Fruit fly (Drosophila melanogaster) whole organism, embryonic: Measurements from ENCODE around the gene svr.
A peak's percentile ranks its signal among the peaks of the same experiment; 100 is the strongest.

Experiments
- Bteb2 ChIP-seq: fragments of 200-800 bp; sonication (Bioruptor generic); optimal IDR thresholded peaks from 2 replicates; lab custom pipeline; 2016; ENCODE audit warnings: missing biosample characterization, missing genetic modification characterization
- CG10366 ChIP-seq: fragments of 200-800 bp; sonication (Bioruptor generic); IDR thresholded peaks from 2 replicates; pipeline ENCODE4 v1.3.6; 2022; ENCODE audit warnings: missing biosample characterization, missing genetic modification characterization
- CG10543 ChIP-seq: fragments of 200-800 bp; sonication (Bioruptor generic); optimal IDR thresholded peaks from 3 replicates; lab custom pipeline; 2017; ENCODE audit warnings: missing biosample characterization, mild to moderate bottlenecking, missing genetic modification characterization, moderate library complexity
- CG11504 ChIP-seq: fragments of 200-800 bp; sonication (Bioruptor generic); optimal IDR thresholded peaks from 3 replicates; lab custom pipeline; 2019; ENCODE audit warnings: missing biosample characterization, mild to moderate bottlenecking, missing genetic modification characterization, moderate library complexity
- CG12071 ChIP-seq: fragments of 200-800 bp; sonication (Bioruptor generic); optimal IDR thresholded peaks from 3 replicates; lab custom pipeline; 2018; ENCODE audit warnings: missing biosample characterization, mild to moderate bottlenecking, missing genetic modification characterization
- CG12104 ChIP-seq: fragments of 200-800 bp; sonication (Bioruptor generic); optimal IDR thresholded peaks from 3 replicates; lab custom pipeline; 2016; ENCODE audit warnings: missing biosample characterization, missing genetic modification characterization
- CG12236 ChIP-seq: fragments of 200-800 bp; sonication (Bioruptor generic); optimal IDR thresholded peaks from 2 replicates; lab custom pipeline; 2016; ENCODE audit warnings: missing biosample characterization, missing genetic modification characterization
- CG14710 ChIP-seq: fragments of 200-800 bp; sonication (Bioruptor generic); optimal IDR thresholded peaks from 3 replicates; lab custom pipeline; 2019; ENCODE audit warnings: missing biosample characterization, mild to moderate bottlenecking, missing genetic modification characterization, moderate library complexity
- CG15011 ChIP-seq: fragments of 200-800 bp; sonication (Bioruptor generic); optimal IDR thresholded peaks from 3 replicates; lab custom pipeline; 2018; ENCODE audit warnings: missing biosample characterization, mild to moderate bottlenecking, missing genetic modification characterization
- CG1602 ChIP-seq: fragments of 200-800 bp; sonication (Bioruptor generic); optimal IDR thresholded peaks from 3 replicates; lab custom pipeline; 2016; ENCODE audit warnings: missing biosample characterization, missing genetic modification characterization
- CG2202 ChIP-seq: fragments of 200-800 bp; sonication (Bioruptor generic); optimal IDR thresholded peaks from 2 replicates; lab custom pipeline; 2018; ENCODE audit warnings: missing biosample characterization, mild to moderate bottlenecking, missing genetic modification characterization
- CG30403 ChIP-seq: fragments of 200-800 bp; sonication (Bioruptor generic); optimal IDR thresholded peaks from 3 replicates; lab custom pipeline; 2016; ENCODE audit warnings: missing biosample characterization, missing genetic modification characterization
- CG3065 ChIP-seq: fragments of 200-800 bp; sonication (Bioruptor generic); optimal IDR thresholded peaks from 2 replicates; lab custom pipeline; 2016; ENCODE audit warnings: missing biosample characterization, missing genetic modification characterization
- CG3838 ChIP-seq: fragments of 200-800 bp; sonication (Bioruptor generic); optimal IDR thresholded peaks from 3 replicates; lab custom pipeline; 2016; ENCODE audit warnings: missing biosample characterization, missing genetic modification characterization
- CG4424 ChIP-seq: fragments of 200-800 bp; sonication (Bioruptor generic); optimal IDR thresholded peaks from 3 replicates; lab custom pipeline; 2016; ENCODE audit warnings: missing biosample characterization, missing genetic modification characterization
- CG4854 ChIP-seq: fragments of 200-800 bp; sonication (Bioruptor generic); optimal IDR thresholded peaks from 2 replicates; lab custom pipeline; 2016; ENCODE audit warnings: missing biosample characterization, missing genetic modification characterization, inconsistent platforms
- CG6175 ChIP-seq: fragments of 200-800 bp; sonication (Bioruptor generic); IDR thresholded peaks from 3 replicates; pipeline ENCODE4 v1.3.6; 2022; ENCODE audit warnings: missing biosample characterization, missing genetic modification characterization
- CG7839 ChIP-seq: fragments of 200-800 bp; sonication (Bioruptor generic); optimal IDR thresholded peaks from 3 replicates; lab custom pipeline; 2018; ENCODE audit warnings: missing biosample characterization, mild to moderate bottlenecking, missing genetic modification characterization, moderate library complexity
- CG8388 ChIP-seq: fragments of 200-800 bp; sonication (Bioruptor generic); optimal IDR thresholded peaks from 2 replicates; lab custom pipeline; 2019; ENCODE audit warnings: missing biosample characterization, mild to moderate bottlenecking, missing genetic modification characterization, moderate library complexity
- Dip2 ChIP-seq: fragments of 200-800 bp; sonication (Bioruptor generic); IDR thresholded peaks from 2 replicates; pipeline ENCODE4 v1.3.6; 2022; ENCODE audit warnings: missing biosample characterization, missing genetic modification characterization
- ERR ChIP-seq: fragments of 200-800 bp; sonication (Bioruptor generic); optimal IDR thresholded peaks from 2 replicates; lab custom pipeline; 2016; ENCODE audit warnings: missing biosample characterization, missing genetic modification characterization
- HLHmδ ChIP-seq: fragments of 200-800 bp; sonication (Bioruptor generic); optimal IDR thresholded peaks from 2 replicates; lab custom pipeline; 2018; ENCODE audit warnings: missing biosample characterization, mild to moderate bottlenecking, missing genetic modification characterization, moderate library complexity
- Hand ChIP-seq: fragments of 200-800 bp; sonication (Bioruptor generic); optimal IDR thresholded peaks from 2 replicates; lab custom pipeline; 2017; ENCODE audit warnings: mild to moderate bottlenecking, missing biosample characterization, missing genetic modification reagents, missing genetic modification characterization
- Hr39 ChIP-seq: fragments of >200 bp; optimal IDR thresholded peaks from 2 replicates; lab custom pipeline; 2017
- Lpt ChIP-seq: fragments of >200 bp; optimal IDR thresholded peaks from 2 replicates; lab custom pipeline; 2018; ENCODE audit warnings: missing biosample characterization, missing genetic modification characterization
- NFAT ChIP-seq: fragments of 200-800 bp; sonication (Bioruptor generic); IDR thresholded peaks from 2 replicates; pipeline ENCODE4 v1.3.6; 2022; ENCODE audit warnings: missing biosample characterization, missing genetic modification characterization
- NfI ChIP-seq: fragments of 200-800 bp; sonication (Bioruptor generic); optimal IDR thresholded peaks from 3 replicates; lab custom pipeline; 2018; ENCODE audit warnings: missing biosample characterization, mild to moderate bottlenecking, missing genetic modification characterization, moderate library complexity
- Oaz ChIP-seq: fragments of 200-800 bp; sonication (Bioruptor generic); IDR thresholded peaks from 2 replicates; pipeline ENCODE4 v1.3.6; 2022; ENCODE audit warnings: missing biosample characterization, missing genetic modification characterization
- Oli ChIP-seq: fragments of 200-800 bp; sonication (Bioruptor generic); optimal IDR thresholded peaks from 2 replicates; lab custom pipeline; 2018; ENCODE audit warnings: missing biosample characterization, mild to moderate bottlenecking, missing genetic modification characterization, moderate library complexity
- Scr ChIP-seq: fragments of 200-800 bp; sonication (Bioruptor generic); IDR thresholded peaks from 2 replicates; pipeline ENCODE4 v1.3.6; 2022; ENCODE audit warnings: missing biosample characterization, missing genetic modification characterization; ENCODE audit not compliant: partially characterized antibody
- Sox100B ChIP-seq: fragments of 200-800 bp; sonication (Bioruptor generic); optimal IDR thresholded peaks from 3 replicates; lab custom pipeline; 2018; ENCODE audit warnings: missing biosample characterization, mild to moderate bottlenecking, missing genetic modification characterization
- Sry-β ChIP-seq: fragments of 200-800 bp; sonication (Bioruptor generic); optimal IDR thresholded peaks from 2 replicates; lab custom pipeline; 2018; ENCODE audit warnings: missing biosample characterization, mild to moderate bottlenecking, missing genetic modification characterization, moderate library complexity
- Vsx1 ChIP-seq: fragments of 200-800 bp; sonication (Bioruptor generic); optimal IDR thresholded peaks from 2 replicates; lab custom pipeline; 2017; ENCODE audit warnings: missing biosample characterization, mild to moderate bottlenecking, missing genetic modification characterization, missing genetic modification reagents
- az2 ChIP-seq: fragments of 200-800 bp; sonication (Bioruptor generic); optimal IDR thresholded peaks from 3 replicates; lab custom pipeline; 2016; ENCODE audit warnings: missing biosample characterization, missing genetic modification characterization
- chif ChIP-seq, 2 experiments: fragments of 200-800 bp; sonication (Bioruptor generic); optimal IDR thresholded peaks; 3 replicates each; lab custom pipeline; 2016; ENCODE audit warnings: missing biosample characterization in 2 of 2, missing genetic modification characterization in 2 of 2
- cwo ChIP-seq: fragments of 200-800 bp; sonication (Bioruptor generic); optimal IDR thresholded peaks from 3 replicates; lab custom pipeline; 2017; ENCODE audit warnings: missing biosample characterization, missing genetic modification characterization, mild to moderate bottlenecking, moderate library complexity, missing genetic modification reagents
- danr ChIP-seq: fragments of 200-800 bp; sonication (Bioruptor generic); IDR thresholded peaks from 2 replicates; pipeline ENCODE4 v1.3.6; 2022; ENCODE audit warnings: missing biosample characterization, missing genetic modification characterization
- eyg ChIP-seq: fragments of 200-800 bp; sonication (Bioruptor generic); optimal IDR thresholded peaks from 3 replicates; lab custom pipeline; 2016; ENCODE audit warnings: missing biosample characterization, missing genetic modification characterization
- gro ChIP-seq: fragments of 200-800 bp; sonication (Bioruptor generic); optimal IDR thresholded peaks from 2 replicates; lab custom pipeline; 2016; ENCODE audit warnings: missing biosample characterization, missing genetic modification characterization
- ham ChIP-seq: fragments of 200-800 bp; sonication (Bioruptor generic); IDR thresholded peaks from 2 replicates; pipeline ENCODE4 v1.3.6; 2022; ENCODE audit warnings: missing biosample characterization, missing genetic modification characterization
- inv ChIP-seq: fragments of 200-800 bp; sonication (Bioruptor generic); IDR thresholded peaks from 2 replicates; pipeline ENCODE4 v1.3.6; 2022; ENCODE audit warnings: missing biosample characterization, missing genetic modification characterization; ENCODE audit not compliant: partially characterized antibody
- jigr1 ChIP-seq: fragments of 200-800 bp; sonication (Bioruptor generic); IDR thresholded peaks from 3 replicates; pipeline ENCODE4 v1.3.6; 2022; ENCODE audit warnings: missing biosample characterization, missing genetic modification characterization
- jumu ChIP-seq: fragments of 200-800 bp; sonication (Bioruptor generic); optimal IDR thresholded peaks from 3 replicates; lab custom pipeline; 2016; ENCODE audit warnings: missing biosample characterization, missing genetic modification characterization
- kni ChIP-seq: fragments of 200-800 bp; sonication (Bioruptor generic); optimal IDR thresholded peaks from 3 replicates; lab custom pipeline; 2017; ENCODE audit warnings: mild to moderate bottlenecking, missing biosample characterization, missing genetic modification reagents, missing genetic modification characterization
- lola ChIP-seq, 3 experiments: fragments of >200 bp in 2 of 3; fragments of 200-800 bp in 1 of 3; sonication (Bioruptor generic) in 1 of 3; optimal IDR thresholded peaks; 2 replicates each; lab custom pipeline; 2017 to 2019; ENCODE audit warnings: missing biosample characterization in 3 of 3, missing genetic modification characterization in 3 of 3, mild to moderate bottlenecking in 1 of 3, moderate library complexity in 1 of 3
- org-1 ChIP-seq: fragments of 200-800 bp; sonication (Bioruptor generic); optimal IDR thresholded peaks from 2 replicates; lab custom pipeline; 2017; ENCODE audit warnings: missing biosample characterization, missing genetic modification characterization
- sens-2 ChIP-seq: fragments of 200-800 bp; sonication (Bioruptor generic); IDR thresholded peaks from 2 replicates; pipeline ENCODE4 v1.3.6; 2022; ENCODE audit warnings: missing biosample characterization, missing genetic modification characterization
- sim ChIP-seq: fragments of 200-800 bp; sonication (Bioruptor generic); IDR thresholded peaks from 2 replicates; pipeline ENCODE4 v1.3.6; 2022; ENCODE audit warnings: missing biosample characterization, missing genetic modification characterization
- slp2 ChIP-seq: fragments of 200-800 bp; sonication (Bioruptor generic); optimal IDR thresholded peaks from 2 replicates; lab custom pipeline; 2016; ENCODE audit warnings: missing biosample characterization, missing genetic modification characterization
- toy ChIP-seq: fragments of 200-800 bp; sonication (Bioruptor generic); IDR thresholded peaks from 2 replicates; pipeline ENCODE4 v1.3.6; 2022; ENCODE audit warnings: missing biosample characterization, missing genetic modification characterization
- vnd ChIP-seq: fragments of 200-800 bp; sonication (Bioruptor generic); IDR thresholded peaks from 3 replicates; pipeline ENCODE4 v1.3.6; 2022; ENCODE audit warnings: missing biosample characterization, missing genetic modification characterization; ENCODE audit not compliant: partially characterized antibody
- zen ChIP-seq: fragments of 200-800 bp; sonication (Bioruptor generic); optimal IDR thresholded peaks from 3 replicates; lab custom pipeline; 2018; ENCODE audit warnings: missing biosample characterization, mild to moderate bottlenecking, missing genetic modification characterization, moderate library complexity

The svr gene

DNA sequence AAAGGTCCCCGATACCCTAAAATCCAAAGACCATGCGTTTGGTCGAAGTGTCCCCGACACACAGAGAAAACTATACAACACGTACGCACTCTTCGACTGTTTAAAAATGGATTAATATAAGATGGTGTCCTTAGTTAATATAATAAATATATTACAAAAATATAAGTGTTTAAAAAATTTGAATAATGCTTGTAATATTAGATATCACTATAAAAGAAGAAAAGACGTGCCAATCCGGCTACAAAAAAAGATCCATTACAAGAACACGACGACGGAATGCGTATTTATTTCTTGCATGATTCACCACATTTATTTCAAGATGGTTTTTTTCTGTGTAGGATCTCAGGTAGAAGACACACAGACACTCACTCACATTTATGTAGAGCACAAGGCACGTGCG, 38.4 kb upstream of the svr start (continued):
- TF ChIP-seq az2 (GFP tag; lab: Kevin White, UChicago) (no peak), slp2 (GFP tag; lab: Kevin White, UChicago) (no peak), CG10366 (GFP tag; lab: Robert Waterston, UW) (no peak), eyg (no peak), Vsx1 (GFP tag; lab: Kevin White, UChicago) (no peak), CG1602 (GFP tag; lab: Kevin White, UChicago) (no peak), sens-2 (GFP tag; lab: Robert Waterston, UW) (no peak), cwo (GFP tag; lab: Kevin White, UChicago) (no peak), CG14710 (tag; lab: Kevin White, UChicago) (peak; percentile 74), kni (GFP tag; lab: Kevin White, UChicago) (no peak), CG30403 (GFP tag; lab: Kevin White, UChicago) (peak; percentile 15), NFAT (GFP tag; lab: Robert Waterston, UW) (no peak), jumu (no peak), CG2202 (tag; lab: Kevin White, UChicago) (peak; percentile 14), toy (GFP tag; lab: Robert Waterston, UW) (no peak), org-1 (GFP tag; lab: Kevin White, UChicago) (no peak), HLHmδ (GFP tag; lab: Kevin White, UChicago) (peak; percentile 33), danr (no peak), jigr1 (GFP tag; lab: Robert Waterston, UW) (no peak), CG15011 (GFP tag; lab: Kevin White, UChicago) (no peak), CG7839 (tag; lab: Kevin White, UChicago) (peak; percentile 44), Sox100B (GFP tag; lab: Kevin White, UChicago) (peak; percentile 9), CG10543 (GFP tag; lab: Kevin White, UChicago) (no peak), Scr (GFP tag; lab: Robert Waterston, UW) (no peak), gro (no peak), CG11504 (tag; lab: Kevin White, UChicago) (no peak), ERR (no peak), lola (GFP tag; optimal IDR thresholded peaks at IDR 0.05; lab: Kevin White, UChicago) (peak in 1 of 3 experiments; percentile 80), sim (GFP tag; lab: Robert Waterston, UW) (no peak), CG4424 (GFP tag; lab: Kevin White, UChicago) (peak; percentile 13), Bteb2 (no peak), Dip2 (GFP tag; lab: Robert Waterston, UW) (no peak), CG4854 (GFP tag; lab: Kevin White, UChicago) (no peak), CG3838 (GFP tag; lab: Kevin White, UChicago) (no peak), NfI (no peak), CG12071 (GFP tag; lab: Kevin White, UChicago) (no peak), Hand (GFP tag; lab: Kevin White, UChicago) (no peak), chif (GFP tag; optimal IDR thresholded peaks at IDR 0.05; lab: Kevin White, UChicago) (peak in 1 of 2 experiments; percentile 9), Lpt (GFP tag; lab: Kevin White, UChicago) (no peak), vnd (GFP tag; lab: Robert Waterston, UW) (no peak), CG12104 (no peak), Oli (peak; percentile 24), zen (peak; percentile 76), Sry-β (GFP tag; lab: Kevin White, UChicago) (no peak), Oaz (GFP tag; lab: Robert Waterston, UW) (no peak), CG6175 (GFP tag; lab: Robert Waterston, UW) (no peak), CG12236 (GFP tag; lab: Kevin White, UChicago) (no peak), inv (GFP tag; lab: Robert Waterston, UW) (no peak), CG3065 (GFP tag; lab: Kevin White, UChicago) (no peak), ham (GFP tag; lab: Robert Waterston, UW) (no peak), CG8388 (GFP tag; lab: Kevin White, UChicago) (peak; percentile 51), Hr39 (lab: Kevin White, UChicago) (no peak)
